Fruit fly (Drosophila melanogaster) whole organism, embryonic: ENCODE results near the gene CG10063.

Source experiments
- Bdp1 ChIP-seq: fragments of 200-800 bp; sonication (Bioruptor generic); optimal IDR thresholded peaks from 3 replicates; lab custom pipeline; 2016; ENCODE audit warnings: missing biosample characterization, missing genetic modification characterization
- CG10366 ChIP-seq: fragments of 200-800 bp; sonication (Bioruptor generic); IDR thresholded peaks from 2 replicates; pipeline ENCODE4 v1.3.6; 2022; ENCODE audit warnings: missing biosample characterization, missing genetic modification characterization
- CG11247 ChIP-seq: fragments of 200-800 bp; sonication (Bioruptor generic); IDR thresholded peaks from 2 replicates; pipeline ENCODE4 v1.3.6; 2022; ENCODE audit warnings: missing biosample characterization, missing genetic modification characterization
- CG11723 ChIP-seq: fragments of 200-800 bp; sonication (Bioruptor generic); optimal IDR thresholded peaks from 2 replicates; lab custom pipeline; 2017; ENCODE audit warnings: missing biosample characterization, mild to moderate bottlenecking, missing genetic modification characterization
- CG12155 ChIP-seq: fragments of 200-800 bp; sonication (Bioruptor generic); optimal IDR thresholded peaks from 3 replicates; lab custom pipeline; 2016; ENCODE audit warnings: missing biosample characterization, missing genetic modification characterization
- CG12659 ChIP-seq: fragments of 200-800 bp; sonication (Bioruptor generic); optimal IDR thresholded peaks from 3 replicates; lab custom pipeline; 2017; ENCODE audit warnings: mild to moderate bottlenecking, missing biosample characterization, missing genetic modification reagents, missing genetic modification characterization
- CG12744 ChIP-seq: fragments of 200-800 bp; sonication (Bioruptor generic); optimal IDR thresholded peaks from 2 replicates; lab custom pipeline; 2016; ENCODE audit warnings: missing biosample characterization, missing genetic modification characterization
- CG12942 ChIP-seq: fragments of 200-800 bp; sonication (Bioruptor generic); optimal IDR thresholded peaks from 3 replicates; lab custom pipeline; 2016; ENCODE audit warnings: missing biosample characterization, missing genetic modification characterization
- CG13287 ChIP-seq: fragments of 200-800 bp; sonication (Bioruptor generic); IDR thresholded peaks from 2 replicates; pipeline ENCODE4 v1.3.6; 2022; ENCODE audit warnings: missing biosample characterization, missing genetic modification characterization; ENCODE audit not compliant: partially characterized antibody
- CG14050 ChIP-seq: fragments of 200-800 bp; sonication (Bioruptor generic); IDR thresholded peaks from 3 replicates; pipeline ENCODE4 v1.3.6; 2022; ENCODE audit warnings: missing biosample characterization, missing genetic modification characterization
- CG15073 ChIP-seq: fragments of 200-800 bp; sonication (Bioruptor generic); optimal IDR thresholded peaks from 2 replicates; lab custom pipeline; 2016; ENCODE audit warnings: missing biosample characterization, missing genetic modification characterization
- CG1603 ChIP-seq: fragments of 200-800 bp; sonication (Bioruptor generic); optimal IDR thresholded peaks from 2 replicates; lab custom pipeline; 2019; ENCODE audit warnings: missing biosample characterization, mild to moderate bottlenecking, missing genetic modification characterization, moderate library complexity
- CG17359 ChIP-seq: fragments of 200-800 bp; sonication (Bioruptor generic); optimal IDR thresholded peaks from 3 replicates; lab custom pipeline; 2018; ENCODE audit warnings: missing biosample characterization, mild to moderate bottlenecking, missing genetic modification characterization, moderate library complexity
- CG17568 ChIP-seq: fragments of 200-800 bp; sonication (Bioruptor generic); optimal IDR thresholded peaks from 2 replicates; lab custom pipeline; 2018; ENCODE audit warnings: missing biosample characterization, mild to moderate bottlenecking, missing genetic modification characterization, moderate library complexity
- CG17912 ChIP-seq: fragments of 200-800 bp; sonication (Bioruptor generic); optimal IDR thresholded peaks from 2 replicates; lab custom pipeline; 2018; ENCODE audit warnings: missing biosample characterization, mild to moderate bottlenecking, missing genetic modification characterization
- CG18476 ChIP-seq: fragments of 200-800 bp; sonication (Bioruptor generic); optimal IDR thresholded peaks from 2 replicates; lab custom pipeline; 2016; ENCODE audit warnings: missing biosample characterization, mild to moderate bottlenecking, missing genetic modification characterization
- CG31441 ChIP-seq: fragments of 200-800 bp; sonication (Bioruptor generic); IDR thresholded peaks from 2 replicates; pipeline ENCODE4 v1.3.6; 2022; ENCODE audit warnings: missing biosample characterization, missing genetic modification characterization
- CG3847 ChIP-seq: fragments of 200-800 bp; sonication (Bioruptor generic); IDR thresholded peaks from 2 replicates; pipeline ENCODE4 v1.3.6; 2022; ENCODE audit warnings: missing biosample characterization, missing genetic modification characterization
- CG4360 ChIP-seq: fragments of 200-800 bp; sonication (Bioruptor generic); IDR thresholded peaks from 2 replicates; pipeline ENCODE4 v1.3.6; 2022; ENCODE audit warnings: missing biosample characterization, missing genetic modification characterization
- CG4707 ChIP-seq: fragments of 200-800 bp; sonication (Bioruptor generic); optimal IDR thresholded peaks from 2 replicates; lab custom pipeline; 2018; ENCODE audit warnings: missing biosample characterization, mild to moderate bottlenecking, missing genetic modification characterization, moderate library complexity
- CG4730 ChIP-seq: fragments of 200-800 bp; sonication (Bioruptor generic); IDR thresholded peaks from 2 replicates; pipeline ENCODE4 v1.3.6; 2022; ENCODE audit warnings: missing biosample characterization, missing genetic modification characterization
- CG8290 ChIP-seq, 3 experiments: fragments of 200-800 bp; sonication (Bioruptor generic); optimal IDR thresholded peaks; 2 replicates each; lab custom pipeline; 2016 to 2019; ENCODE audit warnings: missing biosample characterization in 3 of 3, missing genetic modification characterization in 3 of 3, mild to moderate bottlenecking in 2 of 3, moderate library complexity in 1 of 3
- CG9932 ChIP-seq: fragments of 200-800 bp; sonication (Bioruptor generic); IDR thresholded peaks from 2 replicates; pipeline ENCODE4 v1.3.6; 2022; ENCODE audit warnings: missing biosample characterization, missing genetic modification characterization
- D19A ChIP-seq: fragments of 200-800 bp; optimal IDR thresholded peaks from 3 replicates; lab custom pipeline; 2019; ENCODE audit warnings: missing biosample characterization, mild to moderate bottlenecking, missing genetic modification characterization, moderate library complexity
- Deaf1 ChIP-seq: fragments of 200-800 bp; optimal IDR thresholded peaks from 3 replicates; lab custom pipeline; 2019; ENCODE audit warnings: missing biosample characterization, mild to moderate bottlenecking, missing genetic modification characterization, moderate library complexity
- Dref ChIP-seq: fragments of 200-800 bp; sonication (Bioruptor generic); IDR thresholded peaks from 2 replicates; pipeline ENCODE4 v1.3.6; 2022; ENCODE audit warnings: missing biosample characterization, missing genetic modification characterization
- HLH54F ChIP-seq: fragments of 200-800 bp; sonication (Bioruptor generic); optimal IDR thresholded peaks from 3 replicates; lab custom pipeline; 2016; ENCODE audit warnings: missing biosample characterization, missing genetic modification characterization
- Kr ChIP-seq: fragments of 200-800 bp; sonication (Bioruptor generic); optimal IDR thresholded peaks from 2 replicates; lab custom pipeline; 2017; ENCODE audit warnings: missing biosample characterization, mild to moderate bottlenecking, missing genetic modification characterization
- Meics ChIP-seq: fragments of 200-800 bp; sonication (Bioruptor generic); optimal IDR thresholded peaks from 2 replicates; lab custom pipeline; 2017; ENCODE audit warnings: missing biosample characterization, mild to moderate bottlenecking, missing genetic modification characterization
- Oaz ChIP-seq: fragments of 200-800 bp; sonication (Bioruptor generic); IDR thresholded peaks from 2 replicates; pipeline ENCODE4 v1.3.6; 2022; ENCODE audit warnings: missing biosample characterization, missing genetic modification characterization
- Rx ChIP-seq: fragments of 200-800 bp; sonication (Bioruptor generic); IDR thresholded peaks from 2 replicates; pipeline ENCODE4 v1.3.6; 2022; ENCODE audit warnings: missing biosample characterization, missing genetic modification characterization
- Scr ChIP-seq: fragments of 200-800 bp; sonication (Bioruptor generic); IDR thresholded peaks from 2 replicates; pipeline ENCODE4 v1.3.6; 2022; ENCODE audit warnings: missing biosample characterization, missing genetic modification characterization; ENCODE audit not compliant: partially characterized antibody
- Sox100B ChIP-seq: fragments of 200-800 bp; sonication (Bioruptor generic); optimal IDR thresholded peaks from 3 replicates; lab custom pipeline; 2018; ENCODE audit warnings: missing biosample characterization, mild to moderate bottlenecking, missing genetic modification characterization
- Sry-δ ChIP-seq: fragments of 200-800 bp; sonication (Bioruptor generic); optimal IDR thresholded peaks from 2 replicates; lab custom pipeline; 2016; ENCODE audit warnings: missing biosample characterization, missing genetic modification characterization
- ap ChIP-seq: fragments of 200-800 bp; sonication (Bioruptor generic); IDR thresholded peaks from 2 replicates; pipeline ENCODE4 v1.3.6; 2022; ENCODE audit warnings: missing biosample characterization, missing genetic modification characterization
- disco-r ChIP-seq: fragments of 200-800 bp; sonication (Bioruptor generic); optimal IDR thresholded peaks from 2 replicates; lab custom pipeline; 2016; ENCODE audit warnings: missing biosample characterization, missing genetic modification characterization
- en ChIP-seq: fragments of 200-800 bp; sonication (Bioruptor generic); optimal IDR thresholded peaks from 2 replicates; lab custom pipeline; 2016; ENCODE audit warnings: missing biosample characterization, missing genetic modification characterization
- fd102C ChIP-seq: fragments of 200-800 bp; sonication (Bioruptor generic); optimal IDR thresholded peaks from 2 replicates; lab custom pipeline; 2018; ENCODE audit warnings: missing biosample characterization, mild to moderate bottlenecking, missing genetic modification characterization, moderate library complexity
- gcm2 ChIP-seq: fragments of 200-800 bp; sonication (Bioruptor generic); optimal IDR thresholded peaks from 2 replicates; lab custom pipeline; 2016; ENCODE audit warnings: missing biosample characterization, missing genetic modification characterization
- ken ChIP-seq: fragments of 200-800 bp; sonication (Bioruptor generic); IDR thresholded peaks from 3 replicates; pipeline ENCODE4 v1.3.6; 2022; ENCODE audit warnings: missing biosample characterization, missing genetic modification characterization
- lilli ChIP-seq: fragments of 200-800 bp; sonication (Bioruptor generic); optimal IDR thresholded peaks from 3 replicates; lab custom pipeline; 2016; ENCODE audit warnings: missing biosample characterization, missing genetic modification characterization
- lmd ChIP-seq: fragments of 200-800 bp; sonication (Bioruptor generic); IDR thresholded peaks from 2 replicates; pipeline ENCODE4 v1.3.6; 2022; ENCODE audit warnings: missing biosample characterization, missing genetic modification characterization
- luna ChIP-seq: fragments of 200-800 bp; sonication (Bioruptor generic); optimal IDR thresholded peaks from 2 replicates; lab custom pipeline; 2016; ENCODE audit warnings: missing biosample characterization, missing genetic modification characterization
- pb ChIP-seq: fragments of 200-800 bp; sonication (Bioruptor generic); optimal IDR thresholded peaks from 3 replicates; lab custom pipeline; 2016; ENCODE audit warnings: missing biosample characterization, missing genetic modification characterization
- pros ChIP-seq: fragments of 200-800 bp; sonication (Bioruptor generic); optimal IDR thresholded peaks from 3 replicates; lab custom pipeline; 2019; ENCODE audit warnings: missing biosample characterization, mild to moderate bottlenecking, missing genetic modification characterization, moderate library complexity
- ro ChIP-seq: fragments of 200-800 bp; sonication (Bioruptor generic); IDR thresholded peaks from 2 replicates; pipeline ENCODE4 v1.3.6; 2022; ENCODE audit warnings: missing biosample characterization, missing genetic modification characterization
- run ChIP-seq: fragments of 200-800 bp; sonication (Bioruptor generic); optimal IDR thresholded peaks from 3 replicates; lab custom pipeline; 2018; ENCODE audit warnings: missing biosample characterization, mild to moderate bottlenecking, missing genetic modification characterization
- salm ChIP-seq: fragments of 200-800 bp; sonication (Bioruptor generic); optimal IDR thresholded peaks from 2 replicates; lab custom pipeline; 2018; ENCODE audit warnings: missing biosample characterization, mild to moderate bottlenecking, missing genetic modification characterization
- slou ChIP-seq: fragments of 200-800 bp; sonication (Bioruptor generic); optimal IDR thresholded peaks from 3 replicates; lab custom pipeline; 2016; ENCODE audit warnings: missing biosample characterization, missing genetic modification characterization
- sug ChIP-seq: fragments of 200-800 bp; optimal IDR thresholded peaks from 2 replicates; lab custom pipeline; 2019; ENCODE audit warnings: missing biosample characterization, mild to moderate bottlenecking, missing genetic modification characterization, moderate library complexity
- tio ChIP-seq: fragments of 200-800 bp; sonication (Bioruptor generic); optimal IDR thresholded peaks from 2 replicates; lab custom pipeline; 2017; ENCODE audit warnings: missing biosample characterization, missing genetic modification characterization, inconsistent platforms
- zf30C ChIP-seq: fragments of 200-800 bp; sonication (Bioruptor generic); optimal IDR thresholded peaks from 3 replicates; lab custom pipeline; 2018; ENCODE audit warnings: missing biosample characterization, mild to moderate bottlenecking, missing genetic modification characterization

Gene CG10063

dm6 chr3L:6981823-6982222, 9.6 kb upstream of the CG10063 start (continued):
- TF ChIP-seq salm (tag; lab: Kevin White, UChicago), result no peak
- TF ChIP-seq CG14050 (GFP tag; lab: Robert Waterston, UW), result no peak
- TF ChIP-seq CG4360 (GFP tag; lab: Robert Waterston, UW), result no peak
- no peak for TF ChIP-seq pros (GFP tag; lab: Kevin White, UChicago)
- TF ChIP-seq Bdp1 (GFP tag; lab: Kevin White, UChicago), result no peak
- peak; percentile 14 for TF ChIP-seq CG12155 (GFP tag; lab: Kevin White, UChicago)
- no peak for TF ChIP-seq CG17912
- no peak for TF ChIP-seq CG9932
- TF ChIP-seq CG17568 (GFP tag; lab: Kevin White, UChicago), result no peak
- peak; percentile 59 for TF ChIP-seq tio (GFP tag; lab: Kevin White, UChicago)
- no peak for TF ChIP-seq Meics (GFP tag; lab: Kevin White, UChicago)
- no peak for TF ChIP-seq pb
- TF ChIP-seq CG12659 (GFP tag; lab: Kevin White, UChicago), result peak; percentile 33
- no peak for TF ChIP-seq CG15073 (GFP tag; lab: Kevin White, UChicago)
- TF ChIP-seq Oaz, result no peak
- no peak for TF ChIP-seq Deaf1
- TF ChIP-seq Sox100B (GFP tag; lab: Kevin White, UChicago), result peak; percentile 21
- TF ChIP-seq Scr (GFP tag; lab: Robert Waterston, UW), result no peak
- peak; percentile 57 for TF ChIP-seq fd102C
- TF ChIP-seq zf30C (GFP tag; lab: Kevin White, UChicago), result peak; percentile 86
- no peak for TF ChIP-seq ap (GFP tag; lab: Robert Waterston, UW)
- TF ChIP-seq CG8290 (GFP tag; optimal IDR thresholded peaks at IDR 0.05; lab: Kevin White, UChicago), result peak; percentile 13
- TF ChIP-seq CG8290 (tag; optimal IDR thresholded peaks at IDR 0.05; lab: Kevin White, UChicago), result peak in 1 of 2 experiments; percentile 18
- peak; percentile 11 for TF ChIP-seq Sry-δ
- no peak for TF ChIP-seq Kr (GFP tag; lab: Kevin White, UChicago)
- TF ChIP-seq D19A (tag; lab: Kevin White, UChicago), result peak; percentile 43
- no peak for TF ChIP-seq CG4730 (GFP tag; lab: Robert Waterston, UW)
- no peak for TF ChIP-seq ro (GFP tag; lab: Robert Waterston, UW)
- no peak for TF ChIP-seq CG4707 (GFP tag; lab: Kevin White, UChicago)
- peak; percentile 16 for TF ChIP-seq lilli
- peak; percentile 10 for TF ChIP-seq CG17359 (tag; lab: Kevin White, UChicago)
- TF ChIP-seq lmd (GFP tag; lab: Robert Waterston, UW), result peak; percentile 26; the same call in 1 of the 2 replicates
- no peak for TF ChIP-seq CG10366
- TF ChIP-seq CG13287, result no peak
- no peak for TF ChIP-seq Rx (GFP tag; lab: Robert Waterston, UW)
- no peak for TF ChIP-seq CG18476 (GFP tag; lab: Kevin White, UChicago)
- no peak for TF ChIP-seq HLH54F
- no peak for TF ChIP-seq Dref (GFP tag; lab: Robert Waterston, UW)
- TF ChIP-seq ken (GFP tag; lab: Robert Waterston, UW), result 0 out of 3 replicates have a peak, but pooled peaks have one; percentile 27
- TF ChIP-seq CG12942, result peak; percentile 2
- TF ChIP-seq CG12744 (GFP tag; lab: Kevin White, UChicago), result no peak
- no peak for TF ChIP-seq CG3847
- TF ChIP-seq sug (tag; lab: Kevin White, UChicago), result no peak
- peak; percentile 44 for TF ChIP-seq CG31441 (GFP tag; lab: Robert Waterston, UW)
- TF ChIP-seq disco-r (GFP tag; lab: Kevin White, UChicago), result no peak
- no peak for TF ChIP-seq gcm2 (GFP tag; lab: Kevin White, UChicago)
- TF ChIP-seq run (tag; lab: Kevin White, UChicago), result no peak
- TF ChIP-seq luna (GFP tag; lab: Kevin White, UChicago), result no peak
- TF ChIP-seq CG11723, result no peak
- no peak for TF ChIP-seq en (GFP tag; lab: Kevin White, UChicago)
- TF ChIP-seq slou (GFP tag; lab: Kevin White, UChicago), result no peak
- no peak for TF ChIP-seq CG11247 (GFP tag; lab: Robert Waterston, UW)
- TF ChIP-seq CG1603 (tag; lab: Kevin White, UChicago), result peak; percentile 54
